Worm (Caenorhabditis elegans): ENCODE data around the gene pole-4.

- no peak for TF ChIP-seq him-1 (tag; optimal IDR thresholded peaks at IDR 0.05)
- no peak for TF ChIP-seq W03F9.2 (tag; optimal IDR thresholded peaks at IDR 0.05)
Measured at ce11 chrII:15015669-15016068, 46.5 kb upstream of the pole-4 start.

Data from whole organism, L4/young adult.